Fruit fly (Drosophila melanogaster) whole organism, embryonic: ENCODE results near the gene Plod.

ENCODE experiments used
- Adf1 ChIP-seq: fragments of 200-800 bp; sonication (Bioruptor generic); IDR thresholded peaks from 2 replicates; pipeline ENCODE4 v1.3.6; 2022; ENCODE audit warnings: missing biosample characterization, missing genetic modification characterization
- CG10267 ChIP-seq: fragments of 200-800 bp; sonication (Bioruptor generic); optimal IDR thresholded peaks from 2 replicates; lab custom pipeline; 2018; ENCODE audit warnings: missing biosample characterization, mild to moderate bottlenecking, missing genetic modification characterization, moderate library complexity
- CG42726 ChIP-seq: fragments of 200-800 bp; sonication (Bioruptor generic); IDR thresholded peaks from 2 replicates; pipeline ENCODE4 v1.3.6; 2022; ENCODE audit warnings: missing biosample characterization, missing genetic modification characterization; ENCODE audit not compliant: partially characterized antibody
- D ChIP-seq, 2 experiments: fragments of 200-800 bp in 1 of 2; fragments of >200 bp in 1 of 2; sonication (Bioruptor generic) in 1 of 2; optimal IDR thresholded peaks; 2 replicates in 1 of 2; 3 replicates in 1 of 2; lab custom pipeline; 2017; ENCODE audit warnings: mild to moderate bottlenecking in 1 of 2, missing biosample characterization in 1 of 2, missing genetic modification characterization in 1 of 2, missing genetic modification reagents in 1 of 2
- Tbp ChIP-seq: fragments of >200 bp; optimal IDR thresholded peaks from 2 replicates; lab custom pipeline; 2018; ENCODE audit warnings: missing biosample characterization, missing genetic modification characterization
- sna ChIP-seq: fragments of 200-800 bp; sonication (Bioruptor generic); IDR thresholded peaks from 2 replicates; pipeline ENCODE4 v1.3.6; 2022; ENCODE audit warnings: missing biosample characterization, missing genetic modification characterization; ENCODE audit not compliant: partially characterized antibody

DNA sequence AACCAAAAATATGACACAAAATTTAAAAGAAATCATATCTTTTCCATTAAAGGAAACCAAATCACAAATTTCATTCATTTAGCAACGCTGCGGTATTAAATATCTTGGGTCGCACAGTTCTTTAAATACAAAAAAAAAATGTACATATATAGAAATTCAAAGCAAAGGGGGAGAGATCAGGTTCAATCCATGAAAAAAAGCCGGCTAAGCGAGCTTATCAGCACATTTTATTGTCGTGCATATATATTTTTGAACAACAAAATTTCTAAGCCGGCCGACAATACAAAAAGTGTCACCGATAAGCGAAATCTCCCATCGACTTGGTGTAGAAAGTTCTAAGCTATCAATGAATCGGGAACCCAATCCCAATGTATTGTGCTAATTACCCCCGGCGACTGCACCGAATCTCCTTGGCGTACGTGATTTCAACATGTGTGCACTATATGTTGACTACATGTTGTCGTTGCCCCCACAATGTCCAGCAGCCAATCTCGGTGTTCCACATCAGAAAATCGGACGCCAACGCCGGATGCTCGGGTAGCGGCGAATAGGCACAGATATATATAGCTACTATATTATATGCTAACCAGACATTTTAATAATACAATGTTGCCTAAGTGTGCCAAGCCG lies 1.9 kb downstream of the Plod start:
- TF ChIP-seq CG42726 (GFP tag; lab: Robert Waterston, UW) (no peak), Tbp (GFP tag; lab: Kevin White, UChicago) (no peak), sna (GFP tag; lab: Robert Waterston, UW) (no peak), D (optimal IDR thresholded peaks at IDR 0.05; lab: Kevin White, UChicago) (no peak), D (GFP tag; optimal IDR thresholded peaks at IDR 0.05; lab: Kevin White, UChicago) (no peak), Adf1 (GFP tag; lab: Robert Waterston, UW) (no peak), CG10267 (tag; lab: Kevin White, UChicago) (no peak)
